Fruit fly (Drosophila melanogaster) Kc167 (cell line): ENCODE measurements around the gene CG12204.

Source experiments
- Myc ChIP-seq: fragments of >200 bp; optimal IDR thresholded peaks from 2 replicates; lab custom pipeline; 2017; ENCODE audit warnings: missing external identifiers
- Sin3A ChIP-seq: fragments of >200 bp; optimal IDR thresholded peaks from 2 replicates; lab custom pipeline; 2018; ENCODE audit warnings: missing external identifiers
- h ChIP-seq: fragments of >200 bp; optimal IDR thresholded peaks from 3 replicates; lab custom pipeline; 2018; ENCODE audit warnings: missing external identifiers
- insv ChIP-seq: fragments of >200 bp; optimal IDR thresholded peaks from 3 replicates; lab custom pipeline; 2018; ENCODE audit warnings: missing external identifiers
- psq ChIP-seq: fragments of >200 bp; optimal IDR thresholded peaks from 2 replicates; lab custom pipeline; 2017; ENCODE audit warnings: missing external identifiers
- ttk ChIP-seq: sonication (Bioruptor generic); optimal IDR thresholded peaks from 2 replicates; lab custom pipeline; 2017; ENCODE audit warnings: missing external identifiers

The CG12204 gene

DNA sequence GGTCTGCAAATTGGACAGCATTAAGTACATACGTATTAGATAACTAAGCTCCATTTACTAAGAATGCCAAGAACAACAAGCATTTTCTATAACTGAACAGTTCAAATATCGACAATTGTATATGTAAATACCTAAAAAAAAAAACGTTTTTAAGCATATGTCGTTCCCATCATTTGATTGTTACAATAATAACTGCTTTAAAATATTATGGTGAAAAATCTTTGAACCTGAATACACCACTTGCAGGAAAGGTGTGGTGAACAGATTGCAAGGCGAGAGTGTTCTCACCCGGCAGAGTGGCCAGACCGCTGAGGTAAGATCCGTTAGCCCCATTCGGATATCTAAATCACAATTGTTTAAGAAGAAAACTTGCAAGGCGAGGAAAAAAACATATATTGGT lies 19.4 kb downstream of the CG12204 start, which contains the start of gene narya:
TSS of gene narya (plus strand) at position 301 of the 400 bp plus-strand sequence.
- TF ChIP-seq ttk (lab: Kevin White, UChicago) = no peak
- TF ChIP-seq Sin3A (lab: Kevin White, UChicago) = no peak
- no peak for TF ChIP-seq Myc (lab: Kevin White, UChicago)
- TF ChIP-seq h = no peak
- TF ChIP-seq psq (lab: Kevin White, UChicago) = no peak

dm6 chrX:19461630-19462029 lies 32.6 kb downstream of the CG12204 start:
- TF ChIP-seq psq (lab: Kevin White, UChicago) (no peak), Sin3A (lab: Kevin White, UChicago) (no peak), ttk (lab: Kevin White, UChicago) (no peak), Myc (lab: Kevin White, UChicago) (no peak), h (no peak), insv (no peak)

dm6 chrX:19453138-19453537 lies 41.1 kb downstream of the CG12204 start:
- TF ChIP-seq h = no peak
- TF ChIP-seq insv = no peak
- no peak for TF ChIP-seq Sin3A (lab: Kevin White, UChicago)
- TF ChIP-seq ttk (lab: Kevin White, UChicago) = no peak
- TF ChIP-seq psq (lab: Kevin White, UChicago) = no peak
- TF ChIP-seq Myc (lab: Kevin White, UChicago) = no peak

dm6 chrX:19448297-19448696 lies 45.9 kb downstream of the CG12204 start:
- no peak for TF ChIP-seq Sin3A (lab: Kevin White, UChicago)
- TF ChIP-seq insv = no peak
- no peak for TF ChIP-seq psq (lab: Kevin White, UChicago)
